Worm (Caenorhabditis elegans): ENCODE measurements around the gene Y17D7B.4.

Gene Y17D7B.4

ce11 chrV:18806409-18806808, 29.9 kb upstream of the Y17D7B.4 start, which contains the start of gene sri-10:
TSS of gene sri-10 (minus strand) at chrV:18806509.
- TF ChIP-seq unc-62 (GFP tag; optimal IDR thresholded peaks at IDR 0.05) (no peak), elt-1 (tag; optimal IDR thresholded peaks at IDR 0.05; ENCODE audit: borderline replicate concordance, insufficient read depth) (no peak), ceh-39 (tag; optimal IDR thresholded peaks at IDR 0.05) (no peak), mls-2 (tag; optimal IDR thresholded peaks at IDR 0.05) (no peak), blmp-1 (tag; optimal IDR thresholded peaks at IDR 0.05) (no peak), lin-13 (tag; optimal IDR thresholded peaks at IDR 0.05) (no peak), ztf-11 (tag; optimal IDR thresholded peaks at IDR 0.05) (no peak)

- TF ChIP-seq nhr-12 (tag; optimal IDR thresholded peaks at IDR 0.05): no peak
- TF ChIP-seq sem-2 (GFP tag; optimal IDR thresholded peaks at IDR 0.05): no peak
- TF ChIP-seq elt-3 (tag; optimal IDR thresholded peaks at IDR 0.05): no peak
- TF ChIP-seq ceh-43 (GFP tag; optimal IDR thresholded peaks at IDR 0.05): no peak
- TF ChIP-seq bed-3 (GFP tag; optimal IDR thresholded peaks at IDR 0.05): no peak
- TF ChIP-seq mab-5 (tag; optimal IDR thresholded peaks at IDR 0.05): no peak
- no peak for TF ChIP-seq unc-62 (GFP tag; optimal IDR thresholded peaks at IDR 0.05)
- TF ChIP-seq M03D4.4 (tag; optimal IDR thresholded peaks at IDR 0.05): no peak
- no peak for TF ChIP-seq pha-4 (tag; optimal IDR thresholded peaks at IDR 0.05)
- TF ChIP-seq elt-1 (tag; optimal IDR thresholded peaks at IDR 0.05; ENCODE audit: borderline replicate concordance, insufficient read depth): no peak
- no peak for TF ChIP-seq drap-1 (GFP tag; optimal IDR thresholded peaks at IDR 0.05)
- no peak for TF ChIP-seq ces-1 (GFP tag; optimal IDR thresholded peaks at IDR 0.05)
- TF ChIP-seq ceh-39 (tag; optimal IDR thresholded peaks at IDR 0.05): no peak
- TF ChIP-seq mep-1 (tag; optimal IDR thresholded peaks at IDR 0.05): no peak
- no peak for TF ChIP-seq ham-2 (GFP tag; optimal IDR thresholded peaks at IDR 0.05)
Measured at ce11 chrV:18803260-18803659, 26.8 kb upstream of the Y17D7B.4 start, which contains the start of gene C54E10.10. TSS of gene C54E10.10 (minus strand) at chrV:18803360.

ce11 chrV:18802077-18802476, 25.6 kb upstream of the Y17D7B.4 start, which contains the start of gene C54E10.11:
TSS of gene C54E10.11 (minus strand) at chrV:18802177.
- no peak for TF ChIP-seq mep-1 (tag; optimal IDR thresholded peaks at IDR 0.05)
- TF ChIP-seq nhr-76 (tag; optimal IDR thresholded peaks at IDR 0.05): no peak
- no peak for TF ChIP-seq hlh-1 (tag; optimal IDR thresholded peaks at IDR 0.05)
- TF ChIP-seq nhr-12 (tag; optimal IDR thresholded peaks at IDR 0.05): no peak
- TF ChIP-seq ceh-39 (tag; optimal IDR thresholded peaks at IDR 0.05): no peak
- no peak for TF ChIP-seq nhr-2 (tag; optimal IDR thresholded peaks at IDR 0.05)
- no peak for TF ChIP-seq sem-2 (GFP tag; optimal IDR thresholded peaks at IDR 0.05)
- TF ChIP-seq unc-39 (tag; optimal IDR thresholded peaks at IDR 0.05): no peak
- TF ChIP-seq ham-2 (GFP tag; optimal IDR thresholded peaks at IDR 0.05): no peak
- TF ChIP-seq lin-32 (GFP tag; optimal IDR thresholded peaks at IDR 0.05): no peak
- TF ChIP-seq unc-120 (tag; optimal IDR thresholded peaks at IDR 0.05; ENCODE audit: poor library complexity, severe bottlenecking): no peak
- no peak for TF ChIP-seq blmp-1 (tag; optimal IDR thresholded peaks at IDR 0.05)
- TF ChIP-seq ceh-43 (GFP tag; optimal IDR thresholded peaks at IDR 0.05): no peak
- TF ChIP-seq bed-3 (GFP tag; optimal IDR thresholded peaks at IDR 0.05): no peak
- no peak for TF ChIP-seq lsy-2 (tag; optimal IDR thresholded peaks at IDR 0.05)
- TF ChIP-seq ceh-83 (GFP tag; optimal IDR thresholded peaks at IDR 0.05): no peak
- TF ChIP-seq mls-2 (tag; optimal IDR thresholded peaks at IDR 0.05): no peak
- no peak for TF ChIP-seq M03D4.4 (tag; optimal IDR thresholded peaks at IDR 0.05)

- TF ChIP-seq mep-1 (tag; optimal IDR thresholded peaks at IDR 0.05) (no peak), ceh-39 (tag; optimal IDR thresholded peaks at IDR 0.05) (no peak), lsy-2 (tag; optimal IDR thresholded peaks at IDR 0.05) (no peak), flh-1 (GFP tag; optimal IDR thresholded peaks at IDR 0.05) (no peak), nhr-237 (tag; optimal IDR thresholded peaks at IDR 0.05) (no peak), lin-13 (tag; optimal IDR thresholded peaks at IDR 0.05) (no peak), tbx-8 (GFP tag; optimal IDR thresholded peaks at IDR 0.05) (no peak), elt-3 (tag; optimal IDR thresholded peaks at IDR 0.05) (no peak), lin-32 (GFP tag; optimal IDR thresholded peaks at IDR 0.05) (no peak), blmp-1 (tag; optimal IDR thresholded peaks at IDR 0.05) (no peak)
Measured at ce11 chrV:18800811-18801210, 24.3 kb upstream of the Y17D7B.4 start, which contains the start of gene nhr-170. TSS of gene nhr-170 (minus strand) at chrV:18800826.

- TF ChIP-seq unc-62 (GFP tag; optimal IDR thresholded peaks at IDR 0.05): no peak
- TF ChIP-seq lsy-2 (tag; optimal IDR thresholded peaks at IDR 0.05): no peak
- TF ChIP-seq M03D4.4 (tag; optimal IDR thresholded peaks at IDR 0.05): no peak
- TF ChIP-seq nhr-237 (tag; optimal IDR thresholded peaks at IDR 0.05): no peak
- no peak for TF ChIP-seq nhr-28 (tag; optimal IDR thresholded peaks at IDR 0.05)
- no peak for TF ChIP-seq flh-1 (GFP tag; optimal IDR thresholded peaks at IDR 0.05)
- no peak for TF ChIP-seq sem-2 (GFP tag; optimal IDR thresholded peaks at IDR 0.05)
- TF ChIP-seq sptf-1 (tag; optimal IDR thresholded peaks at IDR 0.05): no peak
- no peak for TF ChIP-seq mep-1 (tag; optimal IDR thresholded peaks at IDR 0.05)
- TF ChIP-seq mls-2 (tag; optimal IDR thresholded peaks at IDR 0.05): no peak
- TF ChIP-seq ceh-83 (GFP tag; optimal IDR thresholded peaks at IDR 0.05): no peak
- no peak for TF ChIP-seq nhr-76 (tag; optimal IDR thresholded peaks at IDR 0.05)
- TF ChIP-seq ham-2 (GFP tag; optimal IDR thresholded peaks at IDR 0.05): no peak
- TF ChIP-seq mab-5 (tag; optimal IDR thresholded peaks at IDR 0.05): no peak
- TF ChIP-seq unc-120 (tag; optimal IDR thresholded peaks at IDR 0.05; ENCODE audit: poor library complexity, severe bottlenecking): no peak
- TF ChIP-seq ces-1 (GFP tag; optimal IDR thresholded peaks at IDR 0.05): no peak
- no peak for TF ChIP-seq ceh-39 (tag; optimal IDR thresholded peaks at IDR 0.05)
- TF ChIP-seq ztf-11 (tag; optimal IDR thresholded peaks at IDR 0.05): no peak
- no peak for TF ChIP-seq ceh-43 (GFP tag; optimal IDR thresholded peaks at IDR 0.05)
Measured at ce11 chrV:18790658-18791057, 14.2 kb upstream of the Y17D7B.4 start, which contains the start of gene nhr-231. TSS of gene nhr-231 (plus strand) at chrV:18790958.

Data from whole organism, mixed stage, embryonic.